Worm (Caenorhabditis elegans) whole organism, L4 larva: ENCODE results near the gene mdt-11.

ENCODE experiments used
- D1046.2 ChIP-seq: fragments of 200-800 bp; sonication (Bioruptor generic); IDR thresholded peaks from 2 replicates; pipeline ENCODE4 v1.3.6; 2022; ENCODE audit warnings: missing genetic modification characterization, missing compliant biosample characterization
- F10B5.3 ChIP-seq: sonication (generic microtip); optimal IDR thresholded peaks from 2 replicates; lab custom pipeline; 2016; ENCODE audit warnings: mild to moderate bottlenecking, missing genetic modification characterization, missing compliant biosample characterization
- F37D6.2 ChIP-seq: sonication (generic microtip); optimal IDR thresholded peaks from 2 replicates; lab custom pipeline; 2016; ENCODE audit warnings: mild to moderate bottlenecking, missing genetic modification characterization, missing compliant biosample characterization
- F49E8.2 ChIP-seq: sonication (generic microtip); optimal IDR thresholded peaks from 2 replicates; lab custom pipeline; 2016; ENCODE audit warnings: missing compliant biosample characterization, mild to moderate bottlenecking, missing genetic modification characterization, borderline replicate concordance
- T20F7.1 ChIP-seq: fragments of 200-800 bp; sonication (Bioruptor generic); optimal IDR thresholded peaks from 2 replicates; lab custom pipeline; 2018; ENCODE audit warnings: mild to moderate bottlenecking, missing genetic modification characterization, missing compliant biosample characterization
- Y105C5A.15 ChIP-seq: fragments of 200-800 bp; sonication (Bioruptor generic); IDR thresholded peaks from 2 replicates; pipeline ENCODE4 v1.3.6; 2022; ENCODE audit warnings: missing genetic modification characterization, missing compliant biosample characterization
- ZK337.2 ChIP-seq: fragments of 200-800 bp; sonication (Bioruptor generic); IDR thresholded peaks from 2 replicates; pipeline ENCODE4 v1.3.6; 2022; ENCODE audit warnings: missing genetic modification reagents, missing genetic modification characterization, missing compliant biosample characterization
- aha-1 ChIP-seq: fragments of 150-350 bp; peaks from one replicate; lab custom pipeline; 2014; ENCODE audit warnings: missing biosample characterization, missing genetic modification characterization
- arid-1 ChIP-seq: fragments of 200-800 bp; sonication (Bioruptor generic); conservative IDR thresholded peaks from 2 replicates; pipeline ENCODE4 v1.3.6; 2022; ENCODE audit warnings: missing genetic modification reagents, missing genetic modification characterization, missing compliant biosample characterization
- ceh-32 ChIP-seq: sonication (generic microtip); optimal IDR thresholded peaks from 2 replicates; lab custom pipeline; 2016; ENCODE audit warnings: mild to moderate bottlenecking, missing genetic modification characterization, missing compliant biosample characterization; ENCODE audit not compliant: poor library complexity
- ceh-62 ChIP-seq: sonication (generic microtip); optimal IDR thresholded peaks from 2 replicates; lab custom pipeline; 2017; ENCODE audit warnings: missing biosample characterization, missing genetic modification characterization
- ceh-82 ChIP-seq: sonication (generic microtip); optimal IDR thresholded peaks from 2 replicates; lab custom pipeline; 2017; ENCODE audit warnings: missing biosample characterization, missing genetic modification characterization
- ces-1 ChIP-seq: fragments of 150-350 bp; sonication (generic microtip); optimal IDR thresholded peaks from 4 replicates; lab custom pipeline; 2014; ENCODE audit warnings: missing biosample characterization, missing genetic modification reagents, missing genetic modification characterization
- cey-2 ChIP-seq: sonication (generic microtip); optimal IDR thresholded peaks from 3 replicates; lab custom pipeline; 2017; ENCODE audit warnings: missing genetic modification characterization, mild to moderate bottlenecking, missing compliant biosample characterization, antibody characterized with exemption, borderline replicate concordance; ENCODE audit not compliant: insufficient read depth
- daf-16 ChIP-seq, 3 experiments: sonication (generic microtip); optimal IDR thresholded peaks; 2 replicates each; lab custom pipeline; 2016 to 2017; ENCODE audit warnings: missing genetic modification characterization in 3 of 3, missing genetic modification reagents in 3 of 3, mild to moderate bottlenecking in 2 of 3, missing compliant biosample characterization in 2 of 3, missing biosample characterization in 1 of 3, moderate library complexity in 1 of 3
- daf-19 ChIP-seq: fragments of 200-800 bp; sonication (Bioruptor generic); conservative IDR thresholded peaks from 2 replicates; pipeline ENCODE4 v1.3.6; 2022; ENCODE audit warnings: missing genetic modification characterization, missing compliant biosample characterization
- daf-8 ChIP-seq: fragments of 200-800 bp; sonication (Bioruptor generic); IDR thresholded peaks from 2 replicates; pipeline ENCODE4 v1.3.6; 2022; ENCODE audit warnings: missing genetic modification characterization, missing compliant biosample characterization
- dmd-6 ChIP-seq: fragments of 200-800 bp; sonication (Bioruptor generic); IDR thresholded peaks from 2 replicates; pipeline ENCODE4 v1.3.6; 2022; ENCODE audit warnings: missing genetic modification reagents, missing genetic modification characterization, missing compliant biosample characterization
- dmd-9 ChIP-seq: fragments of 200-800 bp; sonication (Bioruptor generic); IDR thresholded peaks from 2 replicates; pipeline ENCODE4 v1.3.6; 2022; ENCODE audit warnings: missing genetic modification reagents, missing genetic modification characterization, missing compliant biosample characterization
- dpl-1 ChIP-seq: fragments of 150-350 bp; optimal IDR thresholded peaks from 2 replicates; lab custom pipeline; 2014; ENCODE audit warnings: missing biosample characterization, missing genetic modification reagents, missing genetic modification characterization
- duxl-1 ChIP-seq: sonication (generic microtip); optimal IDR thresholded peaks from 2 replicates; lab custom pipeline; 2016; ENCODE audit warnings: mild to moderate bottlenecking, missing genetic modification characterization, moderate library complexity, missing compliant biosample characterization; ENCODE audit not compliant: poor library complexity
- egl-43 ChIP-seq: fragments of 200-800 bp; sonication (Bioruptor generic); IDR thresholded peaks from 2 replicates; pipeline ENCODE4 v1.3.6; 2022; ENCODE audit warnings: missing genetic modification reagents, missing genetic modification characterization, missing compliant biosample characterization
- hlh-11 ChIP-seq: fragments of 200-800 bp; sonication (Bioruptor generic); optimal IDR thresholded peaks from 2 replicates; lab custom pipeline; 2018; ENCODE audit warnings: mild to moderate bottlenecking, missing genetic modification characterization, missing compliant biosample characterization
- hlh-30 ChIP-seq: sonication (generic microtip); optimal IDR thresholded peaks from 2 replicates; lab custom pipeline; 2017; ENCODE audit warnings: antibody characterized with exemption, mild to moderate bottlenecking, missing genetic modification characterization, missing compliant biosample characterization; ENCODE audit not compliant: insufficient read depth
- jun-1 ChIP-seq: fragments of 150-350 bp; optimal IDR thresholded peaks from 2 replicates; lab custom pipeline; 2014; ENCODE audit warnings: missing biosample characterization, missing genetic modification reagents, missing genetic modification characterization
- lin-13 ChIP-seq: fragments of 150-350 bp; optimal IDR thresholded peaks from 2 replicates; lab custom pipeline; 2014; ENCODE audit warnings: missing biosample characterization, missing genetic modification reagents, missing genetic modification characterization
- lin-15B ChIP-seq: fragments of 150-350 bp; sonication (generic microtip); optimal IDR thresholded peaks from 3 replicates; lab custom pipeline; 2014; ENCODE audit warnings: missing biosample characterization, missing genetic modification characterization
- madf-5 ChIP-seq, 2 experiments: fragments of 200-800 bp; sonication (Bioruptor generic); IDR thresholded peaks; 2 replicates each; pipeline ENCODE4 v1.3.6; 2022; ENCODE audit warnings: missing compliant biosample characterization in 2 of 2, missing genetic modification characterization in 2 of 2
- madf-9 ChIP-seq: fragments of 200-800 bp; sonication (Bioruptor generic); conservative IDR thresholded peaks from 2 replicates; pipeline ENCODE4 v1.3.6; 2022; ENCODE audit warnings: missing genetic modification reagents, missing genetic modification characterization, missing compliant biosample characterization
- mdt-29 ChIP-seq: fragments of 200-800 bp; sonication (Bioruptor generic); IDR thresholded peaks from 2 replicates; pipeline ENCODE4 v1.3.6; 2022; ENCODE audit warnings: missing genetic modification reagents, missing genetic modification characterization, missing compliant biosample characterization
- mep-1 ChIP-seq: fragments of 150-350 bp; sonication (generic microtip); optimal IDR thresholded peaks from 3 replicates; lab custom pipeline; 2014; ENCODE audit warnings: missing biosample characterization, missing genetic modification characterization
- nhr-11 ChIP-seq: fragments of 150-350 bp; optimal IDR thresholded peaks from 2 replicates; lab custom pipeline; 2014; ENCODE audit warnings: missing biosample characterization, missing genetic modification characterization
- nhr-237 ChIP-seq: sonication (generic microtip); optimal IDR thresholded peaks from 2 replicates; lab custom pipeline; 2017; ENCODE audit warnings: missing biosample characterization, missing genetic modification characterization
- nhr-41 ChIP-seq: fragments of 200-800 bp; sonication (Bioruptor generic); IDR thresholded peaks from 2 replicates; pipeline ENCODE4 v1.3.6; 2022; ENCODE audit warnings: missing genetic modification reagents, missing genetic modification characterization, missing compliant biosample characterization
- nhr-76 ChIP-seq: fragments of 150-350 bp; optimal IDR thresholded peaks from 2 replicates; lab custom pipeline; 2014; ENCODE audit warnings: missing biosample characterization, missing genetic modification characterization
- nhr-77 ChIP-seq: fragments of 150-350 bp; optimal IDR thresholded peaks from 2 replicates; lab custom pipeline; 2014; ENCODE audit warnings: missing biosample characterization, missing genetic modification characterization
- php-3 ChIP-seq: fragments of 200-800 bp; sonication (Bioruptor generic); IDR thresholded peaks from 2 replicates; pipeline ENCODE4 v1.3.6; 2022; ENCODE audit warnings: missing genetic modification reagents, missing genetic modification characterization, missing compliant biosample characterization
- rbr-2 ChIP-seq: sonication (generic microtip); optimal IDR thresholded peaks from 2 replicates; lab custom pipeline; 2016; ENCODE audit warnings: missing genotype, missing genetic modification characterization, missing compliant biosample characterization
- sdz-12 ChIP-seq: fragments of 200-800 bp; sonication (Bioruptor generic); optimal IDR thresholded peaks from 2 replicates; lab custom pipeline; 2018; ENCODE audit warnings: mild to moderate bottlenecking, missing genetic modification characterization, missing compliant biosample characterization
- set-16 ChIP-seq: fragments of 200-800 bp; sonication (Bioruptor generic); IDR thresholded peaks from 2 replicates; pipeline ENCODE4 v1.3.6; 2022; ENCODE audit warnings: missing genetic modification reagents, missing genetic modification characterization, missing compliant biosample characterization
- skn-1 ChIP-seq: fragments of 150-350 bp; optimal IDR thresholded peaks from 2 replicates; lab custom pipeline; 2014; ENCODE audit warnings: missing biosample characterization, missing genetic modification characterization
- snpc-1.2 ChIP-seq: fragments of 200-800 bp; sonication (Bioruptor generic); IDR thresholded peaks from 2 replicates; pipeline ENCODE4 v1.3.6; 2022; ENCODE audit warnings: missing genetic modification reagents, missing genetic modification characterization, missing compliant biosample characterization
- spr-1 ChIP-seq: sonication (generic microtip); optimal IDR thresholded peaks from 2 replicates; lab custom pipeline; 2016; ENCODE audit warnings: mild to moderate bottlenecking, missing genetic modification characterization, missing compliant biosample characterization
- spr-3 ChIP-seq: fragments of 200-800 bp; sonication (Bioruptor generic); optimal IDR thresholded peaks from 2 replicates; lab custom pipeline; 2018; ENCODE audit warnings: mild to moderate bottlenecking, missing genetic modification characterization, missing compliant biosample characterization
- unc-62 ChIP-seq, 3 experiments: fragments of 150-350 bp in 1 of 3; sonication (generic microtip); optimal IDR thresholded peaks in 2 of 3; peaks in 1 of 3; 1 replicate in 1 of 3; 2 replicates in 2 of 3; lab custom pipeline; 2014 to 2017; ENCODE audit warnings: missing biosample characterization in 3 of 3, missing genetic modification characterization in 3 of 3, missing genetic modification reagents in 3 of 3, missing genotype in 1 of 3
- vab-7 ChIP-seq: fragments of 200-800 bp; sonication (Bioruptor generic); IDR thresholded peaks from 2 replicates; pipeline ENCODE4 v1.3.6; 2022; ENCODE audit warnings: missing genetic modification reagents, missing genetic modification characterization, missing compliant biosample characterization
- zag-1 ChIP-seq: fragments of 150-350 bp; optimal IDR thresholded peaks from 2 replicates; lab custom pipeline; 2014; ENCODE audit warnings: missing biosample characterization, missing genetic modification characterization
- zfp-3 ChIP-seq: fragments of 200-800 bp; sonication (Bioruptor generic); conservative IDR thresholded peaks from 2 replicates; pipeline ENCODE4 v1.3.6; 2022; ENCODE audit warnings: missing genetic modification reagents, missing genetic modification characterization, missing compliant biosample characterization
- zip-2 ChIP-seq: fragments of 150-350 bp; optimal IDR thresholded peaks from 2 replicates; lab custom pipeline; 2014; ENCODE audit warnings: missing biosample characterization, missing genetic modification characterization
- ztf-7 ChIP-seq: fragments of 150-350 bp; optimal IDR thresholded peaks from 2 replicates; lab custom pipeline; 2014; ENCODE audit warnings: missing biosample characterization, missing genetic modification characterization

The mdt-11 gene

ce11 chrIII:5024393-5024964, 3.5 kb downstream of the mdt-11 start, which contains the start of gene pcf-11 (continued):
- TF ChIP-seq set-16 (peak; percentile 33; the same call in 1 of the 2 replicates), daf-16 (GFP tag; optimal IDR thresholded peaks at IDR 0.05; lab: Kevin White, UChicago) (no peak), daf-16 (tag; optimal IDR thresholded peaks at IDR 0.05; lab: Kevin White, UChicago) (peak; percentile 27), madf-5 (GFP tag; IDR thresholded peaks at IDR 0.05; lab: Robert Waterston, UW) (no peak), nhr-41 (GFP tag; lab: Robert Waterston, UW) (no peak), madf-9 (GFP tag; lab: Robert Waterston, UW) (no peak), ceh-82 (tag; lab: Kevin White, UChicago) (no peak), duxl-1 (no peak), mdt-29 (GFP tag; lab: Robert Waterston, UW) (0 out of 2 replicates have a peak, but pooled peaks have one; percentile 6), lin-13 (GFP tag; lab: Kevin White, UChicago) (peak; percentile 68), F49E8.2 (tag; lab: Kevin White, UChicago) (no peak), T20F7.1 (GFP tag; lab: Kevin White, UChicago) (no peak), ceh-32 (tag; lab: Kevin White, UChicago) (no peak), nhr-237 (tag; lab: Kevin White, UChicago) (no peak), daf-19 (GFP tag; lab: Robert Waterston, UW) (no peak), vab-7 (GFP tag; lab: Robert Waterston, UW) (no peak), Y105C5A.15 (GFP tag; lab: Robert Waterston, UW) (no peak), hlh-11 (tag; lab: Kevin White, UChicago) (peak; percentile 64), dmd-9 (GFP tag; lab: Robert Waterston, UW) (no peak), rbr-2 (peak; percentile 34), cey-2 (tag; lab: Kevin White, UChicago) (no peak), zfp-3 (GFP tag; lab: Robert Waterston, UW) (no peak), aha-1 (peak; percentile 86), ztf-7 (no peak), nhr-76 (tag; lab: Kevin White, UChicago) (no peak), spr-3 (GFP tag; lab: Kevin White, UChicago) (no peak), ZK337.2 (GFP tag; lab: Robert Waterston, UW) (no peak), D1046.2 (no peak), spr-1 (tag; lab: Kevin White, UChicago) (no peak), sdz-12 (GFP tag; lab: Kevin White, UChicago) (no peak), mep-1 (tag; lab: Kevin White, UChicago) (peak; percentile 64), nhr-77 (tag; lab: Kevin White, UChicago) (peak; percentile 52), dpl-1 (GFP tag; lab: Kevin White, UChicago) (peak; percentile 61), lin-15B (no peak), arid-1 (GFP tag; lab: Robert Waterston, UW) (no peak), unc-62 (GFP tag; optimal IDR thresholded peaks at IDR 0.05 in 1 of 2; lab: Kevin White, UChicago) (no peak), unc-62 (tag; optimal IDR thresholded peaks at IDR 0.05; lab: Kevin White, UChicago) (no peak), zag-1 (tag; lab: Kevin White, UChicago) (no peak), jun-1 (tag; lab: Kevin White, UChicago) (no peak), F10B5.3 (no peak), php-3 (GFP tag; lab: Robert Waterston, UW) (no peak), hlh-30 (tag; lab: Kevin White, UChicago) (peak; percentile 95), skn-1 (tag; lab: Kevin White, UChicago) (no peak), zip-2 (no peak), daf-8 (no peak), ceh-62 (no peak), dmd-6 (peak; percentile 13; the same call in 1 of the 2 replicates), ces-1 (GFP tag; lab: Kevin White, UChicago) (no peak), nhr-11 (tag; lab: Kevin White, UChicago) (peak; percentile 41), F37D6.2 (no peak), egl-43 (GFP tag; lab: Robert Waterston, UW) (no peak), snpc-1.2 (no peak)
